3 worm cellular contexts compared by ENCODE assay signal in the genomic region with DNA sequence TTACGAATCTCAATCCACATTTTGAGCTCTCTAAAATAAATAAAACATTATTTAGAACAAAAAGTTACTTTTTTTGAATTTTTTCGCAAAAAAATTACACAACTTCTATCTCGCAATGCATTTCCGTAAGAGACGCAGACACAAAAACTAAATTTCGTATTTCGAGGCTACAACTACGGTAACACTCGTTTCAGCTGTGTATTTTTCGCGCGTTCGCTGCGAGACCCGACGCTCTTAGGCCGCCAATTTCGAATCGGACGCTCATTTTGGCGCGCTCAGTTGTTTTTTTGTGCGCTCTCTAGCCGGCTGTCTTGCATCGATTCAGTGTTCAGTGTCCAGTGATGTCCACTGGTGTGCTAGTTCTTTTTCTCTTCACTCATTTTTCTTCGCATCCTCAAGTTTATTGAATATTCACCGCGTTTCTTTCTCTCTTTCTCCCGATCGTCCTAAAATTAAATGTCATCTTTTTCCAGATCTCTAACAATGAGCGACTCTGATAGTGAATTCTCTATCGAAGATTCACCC.
A peak's percentile ranks its signal among the peaks of the same experiment; 100 is the strongest.
TF ChIP-seq lines count a peak whose summit lies in the region.

A gene (minus strand): TSS at position 115 of the 525 bp plus-strand sequence.
A gene (plus strand): TSS at position 475 of the 525 bp plus-strand sequence.

TF ChIP-seq in whole organism, L2 larva, 48 proteins besides CTCF, POLR2A, EP300 and RAD21 (continued from another document):
- no peak for TF ChIP-seq ztf-11 (tag; optimal IDR thresholded peaks at IDR 0.05; lab: Kevin White, UChicago)
- TF ChIP-seq nhr-6 (tag; optimal IDR thresholded peaks at IDR 0.05; lab: Kevin White, UChicago), result peak; percentile 79
- peak; percentile 87 for TF ChIP-seq fos-1 (tag; optimal IDR thresholded peaks at IDR 0.05; lab: Kevin White, UChicago)
- TF ChIP-seq ztf-4 (tag; optimal IDR thresholded peaks at IDR 0.05; lab: Kevin White, UChicago), result no peak
- TF ChIP-seq lin-11 (tag; optimal IDR thresholded peaks at IDR 0.05; lab: Kevin White, UChicago), result peak; percentile 94
- peak; percentile 83 for TF ChIP-seq egl-27 (tag; optimal IDR thresholded peaks at IDR 0.05; lab: Kevin White, UChicago)
- TF ChIP-seq zag-1 (tag; optimal IDR thresholded peaks at IDR 0.05; lab: Kevin White, UChicago), result peak; percentile 78
- no peak for TF ChIP-seq aly-2 (tag; optimal IDR thresholded peaks at IDR 0.05; lab: Kevin White, UChicago)
- no peak for TF ChIP-seq lin-39 (tag; optimal IDR thresholded peaks at IDR 0.05; lab: Kevin White, UChicago)
- no peak for TF ChIP-seq ama-1 (optimal IDR thresholded peaks at IDR 0.05; lab: Kevin White, UChicago)
- TF ChIP-seq elt-3 (tag; optimal IDR thresholded peaks at IDR 0.05; lab: Kevin White, UChicago), result no peak
- TF ChIP-seq nhr-237 (tag; optimal IDR thresholded peaks at IDR 0.05; lab: Kevin White, UChicago), result peak; percentile 27
- no peak for TF ChIP-seq elt-1 (tag; optimal IDR thresholded peaks at IDR 0.05; lab: Kevin White, UChicago)
- no peak for TF ChIP-seq nhr-77 (tag; optimal IDR thresholded peaks at IDR 0.05; lab: Kevin White, UChicago)
- peak; percentile 80 for TF ChIP-seq nhr-11 (tag; optimal IDR thresholded peaks at IDR 0.05; lab: Kevin White, UChicago)
- TF ChIP-seq gmeb-1 (tag; optimal IDR thresholded peaks at IDR 0.05; lab: Kevin White, UChicago), result peak; percentile 98
- TF ChIP-seq nhr-23 (tag; optimal IDR thresholded peaks at IDR 0.05; lab: Kevin White, UChicago), result no peak
- TF ChIP-seq nhr-129 (tag; optimal IDR thresholded peaks at IDR 0.05; lab: Kevin White, UChicago), result peak; percentile 96
- TF ChIP-seq unc-39 (tag; optimal IDR thresholded peaks at IDR 0.05; lab: Kevin White, UChicago), result no peak
- TF ChIP-seq F13H6.1 (tag; optimal IDR thresholded peaks at IDR 0.05; lab: Kevin White, UChicago), result peak; percentile 91
- peak; percentile 85 for TF ChIP-seq mab-5 (tag; optimal IDR thresholded peaks at IDR 0.05; lab: Kevin White, UChicago)
- TF ChIP-seq Y55F3AM.14 (GFP tag; optimal IDR thresholded peaks at IDR 0.05; lab: Kevin White, UChicago), result peak; percentile 68
- peak; percentile 92 for TF ChIP-seq sma-9 (GFP tag; optimal IDR thresholded peaks at IDR 0.05; lab: Kevin White, UChicago)
- no peak for TF ChIP-seq sma-9 (tag; optimal IDR thresholded peaks at IDR 0.05; lab: Kevin White, UChicago)
- no peak for TF ChIP-seq dmd-4 (tag; optimal IDR thresholded peaks at IDR 0.05; lab: Kevin White, UChicago)
- TF ChIP-seq ceh-82 (tag; optimal IDR thresholded peaks at IDR 0.05; lab: Kevin White, UChicago), result peak; percentile 45
- TF ChIP-seq alr-1 (tag; optimal IDR thresholded peaks at IDR 0.05; lab: Kevin White, UChicago), result no peak
- TF ChIP-seq nhr-10 (tag; optimal IDR thresholded peaks at IDR 0.05; lab: Kevin White, UChicago), result peak; percentile 45

TF ChIP-seq in whole organism, L4 larva, 104 proteins besides CTCF, POLR2A, EP300 and RAD21 (continued from another document and continues in another):
- TF ChIP-seq ceh-20 (GFP tag; IDR thresholded peaks at IDR 0.05; lab: Robert Waterston, UW) (peak; percentile 92), ceh-32 (tag; optimal IDR thresholded peaks at IDR 0.05; lab: Kevin White, UChicago; ENCODE audit: poor library complexity) (no peak), nhr-25 (tag; optimal IDR thresholded peaks at IDR 0.05; lab: Kevin White, UChicago; ENCODE audit: borderline replicate concordance, insufficient read depth) (peak; percentile 87), aly-2 (tag; optimal IDR thresholded peaks at IDR 0.05; lab: Kevin White, UChicago) (no peak), unc-130 (GFP tag; optimal IDR thresholded peaks at IDR 0.05; lab: Kevin White, UChicago) (peak; percentile 95), dpl-1 (GFP tag; optimal IDR thresholded peaks at IDR 0.05; lab: Kevin White, UChicago) (peak; percentile 99), duxl-1 (tag; optimal IDR thresholded peaks at IDR 0.05; lab: Kevin White, UChicago; ENCODE audit: poor library complexity) (peak; percentile 85), Y105C5A.15 (GFP tag; IDR thresholded peaks at IDR 0.05; lab: Robert Waterston, UW) (no peak), hlh-30 (tag; optimal IDR thresholded peaks at IDR 0.05; lab: Kevin White, UChicago; ENCODE audit: insufficient read depth) (peak; percentile 93), nhr-10 (tag; optimal IDR thresholded peaks at IDR 0.05; lab: Kevin White, UChicago) (no peak), arid-1 (GFP tag; conservative IDR thresholded peaks at IDR 0.05; lab: Robert Waterston, UW) (peak; percentile 93), hlh-11 (tag; optimal IDR thresholded peaks at IDR 0.05; lab: Kevin White, UChicago) (peak; percentile 94), ces-1 (GFP tag; optimal IDR thresholded peaks at IDR 0.05; lab: Kevin White, UChicago) (no peak), nhr-77 (tag; optimal IDR thresholded peaks at IDR 0.05; lab: Kevin White, UChicago) (peak; percentile 56), dmd-8 (GFP tag; IDR thresholded peaks at IDR 0.05; lab: Robert Waterston, UW) (no peak), aha-1 (tag; lab: Kevin White, UChicago) (peak; percentile 93), egl-27 (tag; optimal IDR thresholded peaks at IDR 0.05; lab: Kevin White, UChicago) (no peak), T20F7.1 (GFP tag; optimal IDR thresholded peaks at IDR 0.05; lab: Kevin White, UChicago) (no peak), lin-15B (tag; optimal IDR thresholded peaks at IDR 0.05; lab: Kevin White, UChicago) (peak; percentile 59), attf-4 (tag; optimal IDR thresholded peaks at IDR 0.05; lab: Kevin White, UChicago) (no peak), dmd-6 (GFP tag; IDR thresholded peaks at IDR 0.05; lab: Robert Waterston, UW) (peak; percentile 79), vab-7 (GFP tag; IDR thresholded peaks at IDR 0.05; lab: Robert Waterston, UW) (peak; percentile 84), T26A8.4 (GFP tag; IDR thresholded peaks at IDR 0.05; lab: Robert Waterston, UW) (peak; percentile 89), hmg-1.1 (GFP tag; IDR thresholded peaks at IDR 0.05; lab: Robert Waterston, UW) (peak; percentile 94), ZK546.5 (tag; optimal IDR thresholded peaks at IDR 0.05; lab: Kevin White, UChicago) (peak in 1 of 2 experiments; percentile 4), pha-4 (GFP tag; IDR thresholded peaks at IDR 0.05; lab: Robert Waterston, UW) (no peak; the same call in 1 of the 2 replicates), pha-4 (tag; optimal IDR thresholded peaks at IDR 0.05; lab: Kevin White, UChicago) (peak; percentile 35), lin-1 (GFP tag; IDR thresholded peaks at IDR 0.05; lab: Robert Waterston, UW) (peak; percentile 40; the same call in 1 of the 2 replicates), unc-39 (tag; optimal IDR thresholded peaks at IDR 0.05; lab: Kevin White, UChicago) (no peak), nhr-237 (tag; optimal IDR thresholded peaks at IDR 0.05; lab: Kevin White, UChicago) (no peak), lin-39 (tag; optimal IDR thresholded peaks at IDR 0.05; lab: Kevin White, UChicago) (no peak), F49E8.2 (tag; optimal IDR thresholded peaks at IDR 0.05; lab: Kevin White, UChicago; ENCODE audit: borderline replicate concordance) (peak; percentile 89), lsy-2 (tag; optimal IDR thresholded peaks at IDR 0.05; lab: Kevin White, UChicago) (peak; percentile 98 to 99), egl-43 (GFP tag; IDR thresholded peaks at IDR 0.05; lab: Robert Waterston, UW) (0 out of 2 replicates have a peak, but pooled peaks have one; percentile 52), fkh-10 (GFP tag; optimal IDR thresholded peaks at IDR 0.05; lab: Kevin White, UChicago) (peak; percentile 97), nhr-42 (GFP tag; IDR thresholded peaks at IDR 0.05; lab: Robert Waterston, UW) (peak; percentile 74; the same call in 1 of the 2 replicates), ztf-11 (tag; optimal IDR thresholded peaks at IDR 0.05; lab: Kevin White, UChicago) (no peak), ctbp-1 (GFP tag; IDR thresholded peaks at IDR 0.05; lab: Robert Waterston, UW) (peak; percentile 87), nhr-102 (tag; optimal IDR thresholded peaks at IDR 0.05; lab: Kevin White, UChicago) (peak; percentile 86), zfp-2 (tag; optimal IDR thresholded peaks at IDR 0.05; lab: Kevin White, UChicago) (peak; percentile 81), ZK337.2 (GFP tag; IDR thresholded peaks at IDR 0.05; lab: Robert Waterston, UW) (no peak), fos-1 (tag; optimal IDR thresholded peaks at IDR 0.05; lab: Kevin White, UChicago) (no peak), nhr-41 (GFP tag; IDR thresholded peaks at IDR 0.05; lab: Robert Waterston, UW) (no peak), Y5F2A.4 (GFP tag; optimal IDR thresholded peaks at IDR 0.05; lab: Kevin White, UChicago) (no peak), lir-3 (tag; optimal IDR thresholded peaks at IDR 0.05; lab: Kevin White, UChicago) (peak; percentile 57), F44E2.7 (GFP tag; IDR thresholded peaks at IDR 0.05; lab: Robert Waterston, UW) (no peak), unc-62 (GFP tag; optimal IDR thresholded peaks at IDR 0.05 in 1 of 2; lab: Kevin White, UChicago) (peak in 1 of 2 experiments; percentile 99), unc-62 (tag; optimal IDR thresholded peaks at IDR 0.05; lab: Kevin White, UChicago) (no peak), daf-19 (GFP tag; conservative IDR thresholded peaks at IDR 0.05; lab: Robert Waterston, UW) (no peak), skn-1 (tag; optimal IDR thresholded peaks at IDR 0.05; lab: Kevin White, UChicago) (no peak)

TF ChIP-seq in whole organism, late embryonic, 69 proteins besides CTCF, POLR2A, EP300 and RAD21 (continued from another document):
- TF ChIP-seq hlh-6 (tag; optimal IDR thresholded peaks at IDR 0.05; lab: Kevin White, UChicago), result no peak
